Worm (Caenorhabditis elegans): ENCODE measurements around the gene C45G9.4.

ce11 chrIII:5071509-5071908, 9.0 kb downstream of the C45G9.4 start, which contains the start of gene C45G9.12:
- TF ChIP-seq flt-1 (GFP tag; IDR thresholded peaks at IDR 0.05): no peak
- TF ChIP-seq tab-1 (GFP tag; IDR thresholded peaks at IDR 0.05): no peak
- TF ChIP-seq ref-1 (GFP tag; conservative IDR thresholded peaks at IDR 0.05): no peak

Data from whole organism, midembryonic.